Fruit fly (Drosophila melanogaster) S2 (cell line): ENCODE data around the gene yellow-c.

Experiments
- CG8478 ChIP-seq: fragments of >200 bp; optimal IDR thresholded peaks from 2 replicates; lab custom pipeline; 2018
- CTCF ChIP-seq, 2 experiments: fragments of >200 bp; optimal IDR thresholded peaks; 2 replicates each; lab custom pipeline; 2018

DNA sequence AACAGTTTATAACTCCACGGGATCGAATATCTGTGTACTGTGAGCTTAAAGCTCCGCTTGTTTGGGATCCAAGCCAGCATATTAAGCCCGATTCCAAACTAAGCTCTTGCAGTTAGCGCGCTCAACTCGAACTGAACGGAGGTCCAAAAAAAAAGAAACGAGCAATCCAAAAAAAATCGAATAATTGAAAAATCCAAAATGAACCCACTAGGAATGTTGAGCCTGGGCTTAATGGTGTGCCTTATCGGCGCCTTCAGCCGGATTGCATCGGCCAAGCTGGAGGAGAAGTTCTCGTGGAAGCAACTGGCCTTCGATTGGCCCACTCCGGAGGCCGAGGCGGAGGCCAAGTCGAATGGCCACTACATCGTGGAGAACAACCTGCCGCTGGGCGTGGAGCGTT is at the start of gene yellow-c:
- TF ChIP-seq CG8478 (lab: Kevin White, UChicago), result no peak
- no peak for TF ChIP-seq CTCF (optimal IDR thresholded peaks at IDR 0.05; lab: Kevin White, UChicago)
